Fruit fly (Drosophila melanogaster) whole organism, prepupa: ENCODE data around the gene Ptp10D.

Experiments used
- Blimp-1 ChIP-seq: fragments of 200-800 bp; sonication (Bioruptor generic); optimal IDR thresholded peaks from 3 replicates; lab custom pipeline; 2017; ENCODE audit warnings: missing biosample characterization, missing genetic modification characterization, mild to moderate bottlenecking, moderate library complexity, missing genetic modification reagents
- CG10631 ChIP-seq: fragments of 200-800 bp; sonication (Bioruptor generic); optimal IDR thresholded peaks from 2 replicates; lab custom pipeline; 2016; ENCODE audit warnings: missing biosample characterization, missing genetic modification characterization
- CG10669 ChIP-seq: fragments of 200-800 bp; sonication (Bioruptor generic); optimal IDR thresholded peaks from 3 replicates; lab custom pipeline; 2018; ENCODE audit warnings: missing biosample characterization, mild to moderate bottlenecking, missing genetic modification characterization, moderate library complexity
- CG11294 ChIP-seq: fragments of 200-800 bp; sonication (Bioruptor generic); IDR thresholded peaks from 2 replicates; pipeline ENCODE4 v1.3.6; 2022; ENCODE audit warnings: missing biosample characterization, missing genetic modification characterization
- CG11762 ChIP-seq: fragments of 200-800 bp; sonication (Bioruptor generic); optimal IDR thresholded peaks from 3 replicates; lab custom pipeline; 2016; ENCODE audit warnings: missing biosample characterization, missing genetic modification characterization; ENCODE audit not compliant: insufficient read depth
- CG11902 ChIP-seq: fragments of 200-800 bp; sonication (Bioruptor generic); optimal IDR thresholded peaks from 3 replicates; lab custom pipeline; 2016; ENCODE audit warnings: missing biosample characterization, missing genetic modification characterization
- CG15336 ChIP-seq: fragments of 200-800 bp; sonication (Bioruptor generic); IDR thresholded peaks from 2 replicates; pipeline ENCODE4 v1.3.6; 2022; ENCODE audit warnings: missing biosample characterization, missing genetic modification characterization
- CG1621 ChIP-seq: fragments of 200-800 bp; sonication (Bioruptor generic); optimal IDR thresholded peaks from 3 replicates; lab custom pipeline; 2018; ENCODE audit warnings: missing biosample characterization, mild to moderate bottlenecking, missing genetic modification characterization
- CG16779 ChIP-seq: fragments of 200-800 bp; sonication (Bioruptor generic); optimal IDR thresholded peaks from 3 replicates; lab custom pipeline; 2017; ENCODE audit warnings: missing biosample characterization, mild to moderate bottlenecking, missing genetic modification characterization
- CG3032 ChIP-seq: fragments of 200-800 bp; optimal IDR thresholded peaks from 2 replicates; lab custom pipeline; 2019; ENCODE audit warnings: missing biosample characterization, mild to moderate bottlenecking, missing genetic modification characterization, moderate library complexity
- CG31627 ChIP-seq: fragments of 200-800 bp; sonication (Bioruptor generic); optimal IDR thresholded peaks from 3 replicates; lab custom pipeline; 2016; ENCODE audit warnings: missing biosample characterization, missing genetic modification characterization
- CG32006 ChIP-seq: fragments of 200-800 bp; sonication (Bioruptor generic); optimal IDR thresholded peaks from 3 replicates; lab custom pipeline; 2017; ENCODE audit warnings: missing biosample characterization, mild to moderate bottlenecking, missing genetic modification characterization
- CG34406 ChIP-seq: fragments of 200-800 bp; sonication (Bioruptor generic); optimal IDR thresholded peaks from 3 replicates; lab custom pipeline; 2016; ENCODE audit warnings: missing biosample characterization, missing genetic modification characterization
- CG3919 ChIP-seq: fragments of 200-800 bp; sonication (Bioruptor generic); optimal IDR thresholded peaks from 3 replicates; lab custom pipeline; 2016; ENCODE audit warnings: missing biosample characterization, missing genetic modification characterization
- CG4318 ChIP-seq: fragments of 200-800 bp; sonication (Bioruptor generic); optimal IDR thresholded peaks from 3 replicates; lab custom pipeline; 2017; ENCODE audit warnings: missing biosample characterization, mild to moderate bottlenecking, missing genetic modification characterization
- CG6163 ChIP-seq: fragments of 200-800 bp; sonication (Bioruptor generic); IDR thresholded peaks from 3 replicates; pipeline ENCODE4 v1.3.6; 2022; ENCODE audit warnings: missing biosample characterization, missing genetic modification characterization
- CG6276 ChIP-seq: fragments of 200-800 bp; sonication (Bioruptor generic); optimal IDR thresholded peaks from 2 replicates; lab custom pipeline; 2017; ENCODE audit warnings: missing biosample characterization, mild to moderate bottlenecking, missing genetic modification characterization
- CG6792 ChIP-seq: fragments of 200-800 bp; sonication (Bioruptor generic); optimal IDR thresholded peaks from 3 replicates; lab custom pipeline; 2016; ENCODE audit warnings: missing biosample characterization, missing genetic modification characterization
- CG6808 ChIP-seq: fragments of 200-800 bp; sonication (Bioruptor generic); optimal IDR thresholded peaks from 3 replicates; lab custom pipeline; 2017; ENCODE audit warnings: missing biosample characterization, missing genetic modification characterization, mild to moderate bottlenecking, moderate library complexity, missing genetic modification reagents
- CG6854 ChIP-seq: fragments of 200-800 bp; sonication (Bioruptor generic); optimal IDR thresholded peaks from 2 replicates; lab custom pipeline; 2017; ENCODE audit warnings: missing biosample characterization, mild to moderate bottlenecking, missing genetic modification characterization
- CG7368 ChIP-seq: fragments of 200-800 bp; sonication (Bioruptor generic); optimal IDR thresholded peaks from 3 replicates; lab custom pipeline; 2016; ENCODE audit warnings: missing biosample characterization, missing genetic modification characterization
- CG8119 ChIP-seq: fragments of 200-800 bp; sonication (Bioruptor generic); IDR thresholded peaks from 3 replicates; pipeline ENCODE4 v1.3.6; 2022; ENCODE audit warnings: missing biosample characterization, missing genetic modification characterization
- CG8632 ChIP-seq: fragments of 200-800 bp; sonication (Bioruptor generic); optimal IDR thresholded peaks from 3 replicates; lab custom pipeline; 2016; ENCODE audit warnings: missing biosample characterization, missing genetic modification characterization
- CG9139 ChIP-seq: fragments of 200-800 bp; sonication (Bioruptor generic); optimal IDR thresholded peaks from 3 replicates; lab custom pipeline; 2017; ENCODE audit warnings: missing biosample characterization, mild to moderate bottlenecking, missing genetic modification characterization
- Eip75B ChIP-seq: fragments of 200-800 bp; sonication (Bioruptor generic); optimal IDR thresholded peaks from 3 replicates; lab custom pipeline; 2016; ENCODE audit warnings: missing biosample characterization, missing genetic modification characterization
- Eip78C ChIP-seq: fragments of 200-800 bp; sonication (Bioruptor generic); peaks from one replicate; lab custom pipeline; 2016; ENCODE audit warnings: missing biosample characterization, missing genetic modification characterization
- Ets21C ChIP-seq: fragments of 200-800 bp; sonication (Bioruptor generic); optimal IDR thresholded peaks from 3 replicates; lab custom pipeline; 2016; ENCODE audit warnings: missing biosample characterization, missing genetic modification characterization
- Ets96B ChIP-seq: fragments of 200-800 bp; optimal IDR thresholded peaks from 2 replicates; lab custom pipeline; 2019; ENCODE audit warnings: missing biosample characterization, mild to moderate bottlenecking, missing genetic modification characterization, moderate library complexity
- Gug ChIP-seq: fragments of 200-800 bp; sonication (Bioruptor generic); IDR thresholded peaks from 2 replicates; pipeline ENCODE4 v1.3.6; 2022; ENCODE audit warnings: missing biosample characterization, missing genetic modification characterization
- Hr38 ChIP-seq: sonication (Bioruptor generic); optimal IDR thresholded peaks from 2 replicates; lab custom pipeline; 2016; ENCODE audit warnings: missing biosample characterization, missing genetic modification characterization
- Hr39 ChIP-seq: fragments of 200-800 bp; sonication (Bioruptor generic); optimal IDR thresholded peaks from 2 replicates; lab custom pipeline; 2016; ENCODE audit warnings: missing biosample characterization, missing genetic modification characterization
- Met ChIP-seq: fragments of 200-800 bp; sonication (Bioruptor generic); optimal IDR thresholded peaks from 3 replicates; lab custom pipeline; 2016; ENCODE audit warnings: missing biosample characterization, missing genetic modification characterization
- Sox102F ChIP-seq: fragments of 200-800 bp; sonication (Bioruptor generic); optimal IDR thresholded peaks from 2 replicates; lab custom pipeline; 2016; ENCODE audit warnings: missing biosample characterization, mild to moderate bottlenecking, missing genetic modification characterization
- Sox14 ChIP-seq: fragments of 200-800 bp; sonication (Bioruptor generic); optimal IDR thresholded peaks from 3 replicates; lab custom pipeline; 2016; ENCODE audit warnings: missing biosample characterization, missing genetic modification characterization
- achi ChIP-seq: fragments of 200-800 bp; sonication (Bioruptor generic); optimal IDR thresholded peaks from 3 replicates; lab custom pipeline; 2016; ENCODE audit warnings: missing biosample characterization, missing genetic modification characterization
- acj6 ChIP-seq: fragments of 200-800 bp; sonication (Bioruptor generic); optimal IDR thresholded peaks from 3 replicates; lab custom pipeline; 2016; ENCODE audit warnings: missing biosample characterization, missing genetic modification characterization
- cyc ChIP-seq: fragments of 200-800 bp; sonication (Bioruptor generic); optimal IDR thresholded peaks from 3 replicates; lab custom pipeline; 2016; ENCODE audit warnings: missing biosample characterization, missing genetic modification characterization
- dac ChIP-seq: fragments of 200-800 bp; sonication (Bioruptor generic); optimal IDR thresholded peaks from 2 replicates; lab custom pipeline; 2017; ENCODE audit warnings: missing biosample characterization, mild to moderate bottlenecking, missing genetic modification characterization
- dsx ChIP-seq: fragments of 200-800 bp; optimal IDR thresholded peaks from 3 replicates; lab custom pipeline; 2019; ENCODE audit warnings: missing biosample characterization, mild to moderate bottlenecking, missing genetic modification characterization, moderate library complexity; ENCODE audit not compliant: poor library complexity, severe bottlenecking
- eg ChIP-seq: fragments of 200-800 bp; sonication (Bioruptor generic); IDR thresholded peaks from 3 replicates; pipeline ENCODE4 v1.3.6; 2022; ENCODE audit warnings: missing biosample characterization, missing genetic modification characterization
- esn ChIP-seq: fragments of 200-800 bp; sonication (Bioruptor generic); optimal IDR thresholded peaks from 2 replicates; lab custom pipeline; 2016; ENCODE audit warnings: missing biosample characterization, mild to moderate bottlenecking, missing genetic modification characterization, moderate library complexity
- fd59A ChIP-seq: fragments of 200-800 bp; sonication (Bioruptor generic); optimal IDR thresholded peaks from 2 replicates; lab custom pipeline; 2017; ENCODE audit warnings: missing biosample characterization, mild to moderate bottlenecking, missing genetic modification characterization, missing genetic modification reagents
- fd85E ChIP-seq: fragments of 200-800 bp; sonication (Bioruptor generic); optimal IDR thresholded peaks from 3 replicates; lab custom pipeline; 2016; ENCODE audit warnings: missing biosample characterization, missing genetic modification characterization
- net ChIP-seq: fragments of 200-800 bp; sonication (Bioruptor generic); optimal IDR thresholded peaks from 3 replicates; lab custom pipeline; 2016; ENCODE audit warnings: missing biosample characterization, missing genetic modification characterization
- pdm3 ChIP-seq: fragments of 200-800 bp; sonication (Bioruptor generic); optimal IDR thresholded peaks from 3 replicates; lab custom pipeline; 2016; ENCODE audit warnings: missing biosample characterization, missing genetic modification characterization
- spab ChIP-seq: fragments of 200-800 bp; sonication (Bioruptor generic); optimal IDR thresholded peaks from 2 replicates; lab custom pipeline; 2017; ENCODE audit warnings: missing biosample characterization, mild to moderate bottlenecking, missing genetic modification characterization, missing genetic modification reagents
- svp ChIP-seq: fragments of 200-800 bp; sonication (Bioruptor generic); peaks from one replicate; lab custom pipeline; 2016; ENCODE audit warnings: missing biosample characterization, missing genetic modification characterization
- topi ChIP-seq: fragments of 200-800 bp; sonication (Bioruptor generic); optimal IDR thresholded peaks from 3 replicates; lab custom pipeline; 2016; ENCODE audit warnings: missing biosample characterization, missing genetic modification characterization
- vri ChIP-seq: fragments of 200-800 bp; sonication (Bioruptor generic); optimal IDR thresholded peaks from 3 replicates; lab custom pipeline; 2016; ENCODE audit warnings: missing biosample characterization, mild to moderate bottlenecking, missing genetic modification characterization

The Ptp10D gene

dm6 chrX:11681558-11682551, 60.0 kb downstream of the Ptp10D start:
- TF ChIP-seq CG6276 (peak; percentile 57), CG8632 (GFP tag; lab: Kevin White, UChicago) (peak; percentile 58), Met (GFP tag; lab: Kevin White, UChicago) (no peak), Hr38 (GFP tag; lab: Kevin White, UChicago) (no peak), fd59A (GFP tag; lab: Kevin White, UChicago) (no peak), CG6792 (peak; percentile 45), Eip78C (peak; percentile 81), CG6808 (GFP tag; lab: Kevin White, UChicago) (peak; percentile 46), dsx (GFP tag; lab: Kevin White, UChicago) (peak; percentile 45), Ets21C (GFP tag; lab: Kevin White, UChicago) (peak; percentile 67), CG7368 (GFP tag; lab: Kevin White, UChicago) (peak; percentile 28), eg (peak; percentile 63; the same call in 2 of the 3 replicates), Gug (peak; percentile 28; the same call in 1 of the 2 replicates), Hr39 (GFP tag; lab: Kevin White, UChicago) (peak; percentile 78), dac (GFP tag; lab: Kevin White, UChicago) (no peak), topi (GFP tag; lab: Kevin White, UChicago) (peak; percentile 72), Eip75B (GFP tag; lab: Kevin White, UChicago) (peak; percentile 54), CG8119 (peak; percentile 55), CG3919 (peak; percentile 58), acj6 (peak; percentile 58), Blimp-1 (GFP tag; lab: Kevin White, UChicago) (peak; percentile 28), Sox102F (GFP tag; lab: Kevin White, UChicago) (peak; percentile 68), spab (peak; percentile 37), svp (GFP tag; lab: Kevin White, UChicago) (peak; percentile 98), net (GFP tag; lab: Kevin White, UChicago) (peak; percentile 56), esn (peak; percentile 76), CG3032 (tag; lab: Kevin White, UChicago) (peak; percentile 52), CG15336 (peak; percentile 41), CG9139 (GFP tag; lab: Kevin White, UChicago) (peak; percentile 38), CG11762 (no peak), achi (GFP tag; lab: Kevin White, UChicago) (peak; percentile 49), CG1621 (tag; lab: Kevin White, UChicago) (peak; percentile 14), pdm3 (peak; percentile 73), cyc (GFP tag; lab: Kevin White, UChicago) (peak; percentile 71), Ets96B (tag; lab: Kevin White, UChicago) (peak; percentile 29), CG10669 (GFP tag; lab: Kevin White, UChicago) (peak; percentile 47), fd85E (GFP tag; lab: Kevin White, UChicago) (peak; percentile 33), CG6854 (GFP tag; lab: Kevin White, UChicago) (peak; percentile 72), CG16779 (tag; lab: Kevin White, UChicago) (peak; percentile 36), Sox14 (GFP tag; lab: Kevin White, UChicago) (peak; percentile 74), CG32006 (GFP tag; lab: Kevin White, UChicago) (peak; percentile 53), CG11902 (GFP tag; lab: Kevin White, UChicago) (peak; percentile 55), CG31627 (peak; percentile 76), CG10631 (GFP tag; lab: Kevin White, UChicago) (peak; percentile 79), CG6163 (GFP tag; lab: Robert Waterston, UW) (peak; percentile 15; the same call in 2 of the 3 replicates), CG4318 (GFP tag; lab: Kevin White, UChicago) (no peak), CG34406 (peak; percentile 40), vri (peak; percentile 81), CG11294 (no peak)
